Fruit fly (Drosophila melanogaster) whole organism, pupa: ENCODE data around the gene CG10237.

Experiments
- CG13204 ChIP-seq: fragments of 200-800 bp; sonication (Bioruptor generic); optimal IDR thresholded peaks from 2 replicates; lab custom pipeline; 2018; ENCODE audit warnings: missing biosample characterization, mild to moderate bottlenecking, missing genetic modification characterization, moderate library complexity
- CG14655 ChIP-seq: fragments of 200-800 bp; sonication (Bioruptor generic); optimal IDR thresholded peaks from 3 replicates; lab custom pipeline; 2017; ENCODE audit warnings: mild to moderate bottlenecking, missing biosample characterization, missing genetic modification reagents, missing genetic modification characterization
- CG15710 ChIP-seq: fragments of 200-800 bp; sonication (Bioruptor generic); optimal IDR thresholded peaks from 2 replicates; lab custom pipeline; 2018; ENCODE audit warnings: missing biosample characterization, mild to moderate bottlenecking, missing genetic modification characterization, moderate library complexity
- CG17806 ChIP-seq: fragments of 200-800 bp; sonication (Bioruptor generic); optimal IDR thresholded peaks from 2 replicates; lab custom pipeline; 2018; ENCODE audit warnings: missing biosample characterization, mild to moderate bottlenecking, missing genetic modification characterization, moderate library complexity
- CG32121 ChIP-seq: fragments of 200-800 bp; sonication (Bioruptor generic); IDR thresholded peaks from 2 replicates; pipeline ENCODE4 v1.3.6; 2022; ENCODE audit warnings: missing biosample characterization, missing genetic modification characterization
- CG4496 ChIP-seq: fragments of 200-800 bp; sonication (Bioruptor generic); IDR thresholded peaks from 3 replicates; pipeline ENCODE4 v1.3.6; 2022; ENCODE audit warnings: missing biosample characterization, missing genetic modification characterization
- CG8159 ChIP-seq: fragments of 200-800 bp; sonication (Bioruptor generic); optimal IDR thresholded peaks from 3 replicates; lab custom pipeline; 2018; ENCODE audit warnings: missing biosample characterization, mild to moderate bottlenecking, missing genetic modification characterization, moderate library complexity
- CG8301 ChIP-seq: fragments of 200-800 bp; sonication (Bioruptor generic); optimal IDR thresholded peaks from 2 replicates; lab custom pipeline; 2018; ENCODE audit warnings: missing biosample characterization, mild to moderate bottlenecking, missing genetic modification characterization
- EcR ChIP-seq: fragments of 200-800 bp; sonication (Bioruptor generic); optimal IDR thresholded peaks from 3 replicates; lab custom pipeline; 2019; ENCODE audit warnings: missing biosample characterization, missing genetic modification characterization, mild to moderate bottlenecking, moderate library complexity, missing genetic modification reagents
- Ets98B ChIP-seq: fragments of 200-800 bp; sonication (Bioruptor generic); IDR thresholded peaks from 2 replicates; pipeline ENCODE4 v1.3.6; 2022; ENCODE audit warnings: missing biosample characterization, missing genetic modification characterization
- Pif1B ChIP-seq: fragments of 200-800 bp; sonication (Bioruptor generic); optimal IDR thresholded peaks from 3 replicates; lab custom pipeline; 2016; ENCODE audit warnings: missing biosample characterization, missing genetic modification characterization

DNA sequence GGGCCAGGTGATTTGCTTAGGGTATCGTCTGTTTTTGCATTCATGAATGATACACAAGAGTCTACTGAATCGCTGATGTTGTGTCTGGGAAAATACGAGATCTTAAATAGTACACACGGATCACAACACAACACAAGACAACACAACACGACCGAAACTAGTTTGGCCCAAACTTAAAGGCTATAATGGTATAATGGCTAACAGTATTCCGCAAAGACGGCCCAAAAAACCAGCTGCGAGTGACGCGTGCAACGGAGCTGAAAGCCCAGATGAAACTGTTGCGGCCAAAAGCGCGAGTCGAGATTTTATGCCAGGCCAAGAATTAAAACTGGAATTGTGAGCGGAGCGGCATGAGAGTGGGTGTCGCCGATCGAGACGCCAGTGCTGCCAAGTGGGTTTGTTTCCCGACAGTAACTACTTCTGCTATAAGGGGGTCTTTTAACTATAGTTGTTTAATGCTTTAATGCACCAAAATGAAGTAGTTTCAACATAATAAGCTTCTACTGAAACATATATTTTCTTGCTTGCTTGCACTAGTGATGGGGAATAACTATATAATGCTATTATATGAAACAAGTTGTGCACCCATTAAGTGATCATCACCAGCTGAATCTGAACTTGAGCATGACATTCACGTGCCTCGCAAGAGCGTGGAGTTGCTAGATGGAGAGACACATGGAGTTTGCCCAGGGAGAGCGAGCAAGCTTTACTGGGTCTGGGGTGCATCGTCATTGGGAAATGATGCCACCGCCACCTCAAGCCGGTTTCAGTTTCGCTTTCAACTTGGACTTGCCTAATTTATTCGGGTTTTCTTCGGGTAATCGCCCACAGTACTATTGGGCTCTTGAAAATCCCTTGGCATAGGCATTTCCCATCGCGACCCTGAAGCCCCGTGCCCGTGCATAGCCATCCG, 3.6 kb downstream of the CG10237 start:
- TF ChIP-seq Ets98B (GFP tag; lab: Robert Waterston, UW) (no peak), CG13204 (GFP tag; lab: Kevin White, UChicago) (no peak), CG8159 (tag; lab: Kevin White, UChicago) (peak; percentile 40), CG14655 (GFP tag; lab: Kevin White, UChicago) (peak; percentile 17), CG32121 (no peak), CG15710 (tag; lab: Kevin White, UChicago) (peak; percentile 35), CG4496 (no peak; the same call in 2 of the 3 replicates), CG8301 (peak; percentile 33), EcR (peak; percentile 82), CG17806 (tag; lab: Kevin White, UChicago) (no peak), Pif1B (GFP tag; lab: Kevin White, UChicago) (no peak)
